Fruit fly (Drosophila melanogaster) whole organism, embryonic: Measurements from ENCODE around the gene CG8173.

ENCODE experiments used
- Abd-B ChIP-seq: fragments of 200-800 bp; sonication (Bioruptor generic); optimal IDR thresholded peaks from 2 replicates; lab custom pipeline; 2018; ENCODE audit warnings: missing biosample characterization, mild to moderate bottlenecking, missing genetic modification characterization, moderate library complexity
- Aef1 ChIP-seq: fragments of 200-800 bp; sonication (Bioruptor generic); IDR thresholded peaks from 3 replicates; pipeline ENCODE4 v1.3.6; 2022; ENCODE audit warnings: missing biosample characterization, missing genetic modification characterization
- B-H1 ChIP-seq: fragments of 200-800 bp; sonication (Bioruptor generic); IDR thresholded peaks from 3 replicates; pipeline ENCODE4 v1.3.6; 2022; ENCODE audit warnings: missing biosample characterization, missing genetic modification characterization
- CG11085 ChIP-seq: fragments of 200-800 bp; sonication (Bioruptor generic); IDR thresholded peaks from 2 replicates; pipeline ENCODE4 v1.3.6; 2022; ENCODE audit warnings: missing biosample characterization, missing genetic modification characterization
- CG1233 ChIP-seq: fragments of 200-800 bp; sonication (Bioruptor generic); optimal IDR thresholded peaks from 4 replicates; lab custom pipeline; 2018; ENCODE audit warnings: missing biosample characterization, mild to moderate bottlenecking, missing genetic modification characterization
- CG12942 ChIP-seq: fragments of 200-800 bp; sonication (Bioruptor generic); optimal IDR thresholded peaks from 3 replicates; lab custom pipeline; 2016; ENCODE audit warnings: missing biosample characterization, missing genetic modification characterization
- CG14441 ChIP-seq: fragments of 200-800 bp; sonication (Bioruptor generic); IDR thresholded peaks from 2 replicates; pipeline ENCODE4 v1.3.6; 2022; ENCODE audit warnings: missing biosample characterization, missing genetic modification characterization
- CG14965 ChIP-seq: fragments of 200-800 bp; sonication (Bioruptor generic); optimal IDR thresholded peaks from 2 replicates; lab custom pipeline; 2016; ENCODE audit warnings: missing biosample characterization, missing genetic modification characterization, borderline replicate concordance
- CG1792 ChIP-seq: fragments of 200-800 bp; sonication (Bioruptor generic); optimal IDR thresholded peaks from 2 replicates; lab custom pipeline; 2016; ENCODE audit warnings: missing biosample characterization, missing genetic modification characterization
- CG34422 ChIP-seq: fragments of 200-800 bp; sonication (Bioruptor generic); IDR thresholded peaks from 3 replicates; pipeline ENCODE4 v1.3.6; 2022; ENCODE audit warnings: missing biosample characterization, missing genetic modification characterization
- CG4360 ChIP-seq: fragments of 200-800 bp; sonication (Bioruptor generic); IDR thresholded peaks from 2 replicates; pipeline ENCODE4 v1.3.6; 2022; ENCODE audit warnings: missing biosample characterization, missing genetic modification characterization
- CG4820 ChIP-seq: fragments of 200-800 bp; sonication (Bioruptor generic); optimal IDR thresholded peaks from 3 replicates; lab custom pipeline; 2016; ENCODE audit warnings: missing biosample characterization, missing genetic modification characterization
- CG6254 ChIP-seq: fragments of 200-800 bp; sonication (Bioruptor generic); optimal IDR thresholded peaks from 3 replicates; lab custom pipeline; 2017; ENCODE audit warnings: mild to moderate bottlenecking, missing biosample characterization, missing genetic modification reagents, missing genetic modification characterization
- CG7745 ChIP-seq: fragments of 200-800 bp; sonication (Bioruptor generic); optimal IDR thresholded peaks from 2 replicates; lab custom pipeline; 2018; ENCODE audit warnings: missing biosample characterization, mild to moderate bottlenecking, missing genetic modification characterization, moderate library complexity
- CG8290 ChIP-seq, 3 experiments: fragments of 200-800 bp; sonication (Bioruptor generic); optimal IDR thresholded peaks; 2 replicates each; lab custom pipeline; 2016 to 2019; ENCODE audit warnings: missing biosample characterization in 3 of 3, missing genetic modification characterization in 3 of 3, mild to moderate bottlenecking in 2 of 3, moderate library complexity in 1 of 3
- CG8478 ChIP-seq: fragments of >200 bp; optimal IDR thresholded peaks from 2 replicates; lab custom pipeline; 2018
- CG9609 ChIP-seq: fragments of 200-800 bp; sonication (Bioruptor generic); optimal IDR thresholded peaks from 3 replicates; lab custom pipeline; 2016; ENCODE audit warnings: missing biosample characterization, missing genetic modification characterization
- CrebB ChIP-seq: fragments of 200-800 bp; sonication (Bioruptor generic); optimal IDR thresholded peaks from 3 replicates; lab custom pipeline; 2018; ENCODE audit warnings: missing biosample characterization, mild to moderate bottlenecking, missing genetic modification characterization
- Ets97D ChIP-seq: fragments of 200-800 bp; sonication (Bioruptor generic); optimal IDR thresholded peaks from 3 replicates; lab custom pipeline; 2016; ENCODE audit warnings: missing biosample characterization, missing genetic modification characterization
- HmgZ ChIP-seq: fragments of 200-800 bp; sonication (Bioruptor generic); optimal IDR thresholded peaks from 2 replicates; lab custom pipeline; 2018; ENCODE audit warnings: missing biosample characterization, mild to moderate bottlenecking, missing genetic modification characterization
- Hsf ChIP-seq: fragments of 200-800 bp; sonication (Bioruptor generic); optimal IDR thresholded peaks from 3 replicates; lab custom pipeline; 2016; ENCODE audit warnings: missing biosample characterization, missing genetic modification characterization
- Jarid2 ChIP-seq: fragments of 200-800 bp; sonication (Bioruptor generic); optimal IDR thresholded peaks from 3 replicates; lab custom pipeline; 2017; ENCODE audit warnings: mild to moderate bottlenecking, missing biosample characterization, missing genetic modification reagents, missing genetic modification characterization
- Med ChIP-seq: fragments of 200-800 bp; sonication (Bioruptor generic); peaks from one replicate; lab custom pipeline; 2016; ENCODE audit warnings: missing biosample characterization, missing genetic modification characterization, mild to moderate bottlenecking, inconsistent platforms, moderate library complexity
- Mes4 ChIP-seq: fragments of 200-800 bp; sonication (Bioruptor generic); optimal IDR thresholded peaks from 2 replicates; lab custom pipeline; 2016; ENCODE audit warnings: missing biosample characterization, missing genetic modification characterization
- Opbp ChIP-seq: fragments of 200-800 bp; sonication (Bioruptor generic); IDR thresholded peaks from 3 replicates; pipeline ENCODE4 v1.3.6; 2022; ENCODE audit warnings: missing biosample characterization, missing genetic modification characterization; ENCODE audit not compliant: partially characterized antibody
- Rfx ChIP-seq: fragments of 200-800 bp; sonication (Bioruptor generic); IDR thresholded peaks from 2 replicates; pipeline ENCODE4 v1.3.6; 2022; ENCODE audit warnings: missing biosample characterization, missing genetic modification characterization
- Rx ChIP-seq: fragments of 200-800 bp; sonication (Bioruptor generic); IDR thresholded peaks from 2 replicates; pipeline ENCODE4 v1.3.6; 2022; ENCODE audit warnings: missing biosample characterization, missing genetic modification characterization
- ac ChIP-seq: fragments of 200-800 bp; sonication (Bioruptor generic); optimal IDR thresholded peaks from 3 replicates; lab custom pipeline; 2017; ENCODE audit warnings: missing biosample characterization, mild to moderate bottlenecking, missing genetic modification characterization
- dmrt11E ChIP-seq: fragments of 200-800 bp; sonication (Bioruptor generic); optimal IDR thresholded peaks from 3 replicates; lab custom pipeline; 2018; ENCODE audit warnings: missing biosample characterization, mild to moderate bottlenecking, missing genetic modification characterization, moderate library complexity
- eve ChIP-seq, 2 experiments: fragments of >200 bp; optimal IDR thresholded peaks; 2 replicates each; lab custom pipeline; 2017; ENCODE audit warnings: missing biosample characterization in 2 of 2, missing genetic modification characterization in 2 of 2
- fd102C ChIP-seq: fragments of 200-800 bp; sonication (Bioruptor generic); optimal IDR thresholded peaks from 2 replicates; lab custom pipeline; 2018; ENCODE audit warnings: missing biosample characterization, mild to moderate bottlenecking, missing genetic modification characterization, moderate library complexity
- gcm ChIP-seq: fragments of 200-800 bp; sonication (Bioruptor generic); optimal IDR thresholded peaks from 2 replicates; lab custom pipeline; 2019; ENCODE audit warnings: missing biosample characterization, mild to moderate bottlenecking, missing genetic modification characterization, moderate library complexity
- ham ChIP-seq: fragments of 200-800 bp; sonication (Bioruptor generic); IDR thresholded peaks from 2 replicates; pipeline ENCODE4 v1.3.6; 2022; ENCODE audit warnings: missing biosample characterization, missing genetic modification characterization
- mld ChIP-seq: fragments of 200-800 bp; sonication (Bioruptor generic); IDR thresholded peaks from 3 replicates; pipeline ENCODE4 v1.3.6; 2022; ENCODE audit warnings: missing biosample characterization, missing genetic modification characterization; ENCODE audit not compliant: partially characterized antibody
- nerfin-1 ChIP-seq: fragments of 200-800 bp; sonication (Bioruptor generic); optimal IDR thresholded peaks from 3 replicates; lab custom pipeline; 2019; ENCODE audit warnings: missing biosample characterization, mild to moderate bottlenecking, missing genetic modification characterization, moderate library complexity
- nerfin-2 ChIP-seq: fragments of 200-800 bp; sonication (Bioruptor generic); IDR thresholded peaks from 2 replicates; pipeline ENCODE4 v1.3.6; 2022; ENCODE audit warnings: missing biosample characterization, missing genetic modification characterization; ENCODE audit not compliant: partially characterized antibody
- p53 ChIP-seq: fragments of 200-800 bp; sonication (Bioruptor generic); optimal IDR thresholded peaks from 2 replicates; lab custom pipeline; 2016; ENCODE audit warnings: missing biosample characterization, missing genetic modification characterization
- pan ChIP-seq, 4 experiments: fragments of >200 bp in 3 of 4; fragments of 200-800 bp in 1 of 4; sonication (Bioruptor generic) in 1 of 4; optimal IDR thresholded peaks in 3 of 4; IDR thresholded peaks in 1 of 4; 2 replicates each; pipeline versions ENCODE4 v1.3.6 to Lab custom; 2017 to 2022; ENCODE audit warnings: missing biosample characterization in 2 of 4, missing genetic modification characterization in 2 of 4, mixed read lengths in 1 of 4
- pfk ChIP-seq: fragments of 200-800 bp; sonication (Bioruptor generic); optimal IDR thresholded peaks from 2 replicates; lab custom pipeline; 2018; ENCODE audit warnings: missing biosample characterization, mild to moderate bottlenecking, missing genetic modification characterization, moderate library complexity
- sd ChIP-seq: fragments of 200-800 bp; sonication (Bioruptor generic); optimal IDR thresholded peaks from 3 replicates; lab custom pipeline; 2018; ENCODE audit warnings: missing biosample characterization, mild to moderate bottlenecking, missing genetic modification characterization, moderate library complexity
- sens ChIP-seq: fragments of 200-800 bp; sonication (Bioruptor generic); peaks from one replicate; lab custom pipeline; 2016; ENCODE audit warnings: missing biosample characterization, missing genetic modification characterization
- seq ChIP-seq: fragments of 200-800 bp; sonication (Bioruptor generic); IDR thresholded peaks from 2 replicates; pipeline ENCODE4 v1.3.6; 2022; ENCODE audit warnings: missing biosample characterization, missing genetic modification characterization
- slbo ChIP-seq: fragments of 200-800 bp; sonication (Bioruptor generic); IDR thresholded peaks from 2 replicates; pipeline ENCODE4 v1.3.6; 2022; ENCODE audit warnings: missing biosample characterization, missing genetic modification characterization
- sna ChIP-seq: fragments of 200-800 bp; sonication (Bioruptor generic); IDR thresholded peaks from 2 replicates; pipeline ENCODE4 v1.3.6; 2022; ENCODE audit warnings: missing biosample characterization, missing genetic modification characterization; ENCODE audit not compliant: partially characterized antibody
- sob ChIP-seq: fragments of 200-800 bp; sonication (Bioruptor generic); IDR thresholded peaks from 2 replicates; pipeline ENCODE4 v1.3.6; 2022; ENCODE audit warnings: missing biosample characterization, missing genetic modification characterization
- zf30C ChIP-seq: fragments of 200-800 bp; sonication (Bioruptor generic); optimal IDR thresholded peaks from 3 replicates; lab custom pipeline; 2018; ENCODE audit warnings: missing biosample characterization, mild to moderate bottlenecking, missing genetic modification characterization
- zfh2 ChIP-seq: fragments of 200-800 bp; sonication (Bioruptor generic); optimal IDR thresholded peaks from 2 replicates; lab custom pipeline; 2016; ENCODE audit warnings: missing biosample characterization, missing genetic modification characterization

The CG8173 gene

DNA sequence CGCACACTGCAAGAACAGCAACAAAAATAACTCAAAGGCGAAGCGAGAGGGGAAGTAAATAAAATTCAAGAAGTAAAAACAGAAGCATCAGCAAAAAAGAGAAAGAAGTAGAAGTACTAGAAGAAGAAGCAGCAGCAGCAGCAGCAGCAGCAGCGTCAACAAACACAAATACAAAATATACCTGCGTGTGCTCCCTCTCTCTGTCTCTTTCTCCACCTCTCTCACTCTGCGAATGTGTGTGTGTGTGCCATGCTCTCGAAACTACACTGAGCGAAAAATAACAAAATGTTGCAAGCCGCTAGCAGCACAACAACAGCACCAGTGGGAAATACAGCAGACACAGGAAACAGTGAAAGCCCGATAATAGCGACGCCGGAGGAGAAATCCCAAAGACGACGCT, 29.5 kb upstream of the CG8173 start (continued):
- TF ChIP-seq p53 (GFP tag; lab: Kevin White, UChicago) (no peak), CG9609 (GFP tag; lab: Kevin White, UChicago) (no peak), gcm (no peak), CG14441 (no peak), seq (GFP tag; lab: Robert Waterston, UW) (peak; percentile 32; the same call in 1 of the 2 replicates), ham (GFP tag; lab: Robert Waterston, UW) (no peak), slbo (GFP tag; lab: Robert Waterston, UW) (no peak), HmgZ (no peak), CG1233 (GFP tag; lab: Kevin White, UChicago) (no peak), CG7745 (no peak)
- TF ChIP-seq, all 482 proteins: peak for 35

DNA sequence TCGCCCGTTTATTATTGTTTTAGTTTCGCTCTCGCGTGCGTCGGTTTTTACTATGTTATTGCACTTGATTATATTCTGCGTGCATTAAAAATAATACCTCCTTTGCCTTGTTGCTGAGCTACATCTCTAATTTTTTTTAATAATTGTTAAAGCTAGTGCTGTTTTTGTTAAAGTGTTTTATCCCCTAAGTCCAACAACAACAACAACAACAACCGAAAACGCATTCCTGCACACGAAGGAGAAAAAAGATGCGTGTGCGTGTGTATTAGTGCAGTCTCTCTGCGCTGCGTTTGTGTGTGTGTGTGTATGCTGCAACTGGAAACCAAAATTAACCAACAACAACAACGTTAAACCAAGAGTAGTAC, 29.0 kb upstream of the CG8173 start:
- TF ChIP-seq eve (GFP tag; optimal IDR thresholded peaks at IDR 0.05; lab: Kevin White, UChicago) (peak in 1 of 2 experiments; percentile 82), Rx (GFP tag; lab: Robert Waterston, UW) (no peak), sna (0 out of 2 replicates have a peak, but pooled peaks have one; percentile 1), CG14965 (GFP tag; lab: Kevin White, UChicago) (no peak), zf30C (peak; percentile 69), Med (GFP tag; lab: Kevin White, UChicago) (peak; percentile 74), sd (tag; lab: Kevin White, UChicago) (peak; percentile 1), zfh2 (no peak), CG34422 (GFP tag; lab: Robert Waterston, UW) (0 out of 3 replicates have a peak, but pooled peaks have one; percentile 6), Mes4 (GFP tag; lab: Kevin White, UChicago) (no peak), nerfin-1 (tag; lab: Kevin White, UChicago) (peak; percentile 81), CG4360 (GFP tag; lab: Robert Waterston, UW) (peak; percentile 86), CG12942 (GFP tag; lab: Kevin White, UChicago) (no peak), CrebB (tag; lab: Kevin White, UChicago) (no peak), sens (GFP tag; lab: Kevin White, UChicago) (peak; percentile 73), Jarid2 (GFP tag; lab: Kevin White, UChicago) (peak; percentile 28)

DNA sequence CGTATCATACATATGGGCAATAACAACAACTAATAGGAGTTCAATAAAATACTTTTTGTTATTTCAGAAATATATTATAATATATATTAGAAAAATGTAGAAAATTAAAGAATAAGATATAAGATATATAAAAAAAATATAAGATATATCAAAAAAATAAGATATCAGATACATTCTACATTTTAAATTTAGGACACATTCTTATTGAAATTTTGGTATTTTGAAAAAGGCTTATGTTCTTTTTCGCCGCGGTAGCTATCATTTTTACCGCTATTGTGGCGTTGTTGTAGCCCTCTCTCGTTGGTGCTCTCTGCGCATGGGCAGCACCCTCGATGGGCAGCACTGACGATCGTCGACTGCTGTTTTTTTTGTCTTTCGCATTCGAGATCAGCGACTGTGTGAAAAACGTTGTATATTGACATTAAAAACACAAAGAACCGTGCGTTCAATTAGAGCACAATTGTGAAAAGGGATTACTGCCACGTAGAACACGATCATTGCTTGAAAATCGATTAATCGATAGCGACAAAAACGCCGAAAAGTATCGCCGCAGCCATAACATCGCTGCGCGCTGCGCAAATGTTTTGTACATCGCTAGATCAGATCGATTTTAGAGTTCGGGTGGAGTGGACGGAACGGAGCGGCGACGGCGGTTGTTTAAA, 28.5 kb upstream of the CG8173 start:
- TF ChIP-seq dmrt11E (tag; lab: Kevin White, UChicago): peak; percentile 72
- no peak for TF ChIP-seq CrebB (tag; lab: Kevin White, UChicago)
- no peak for TF ChIP-seq Aef1
- TF ChIP-seq pfk (GFP tag; lab: Kevin White, UChicago): peak; percentile 40
- TF ChIP-seq CG8478 (lab: Kevin White, UChicago): no peak
- no peak for TF ChIP-seq ac
- no peak for TF ChIP-seq CG1792 (GFP tag; lab: Kevin White, UChicago)
- no peak for TF ChIP-seq fd102C (GFP tag; lab: Kevin White, UChicago)
- TF ChIP-seq CG4820: peak; percentile 23
- peak; percentile 87 for TF ChIP-seq nerfin-2 (GFP tag; lab: Robert Waterston, UW)
- TF ChIP-seq Ets97D (GFP tag; lab: Kevin White, UChicago): peak; percentile 35
- peak; percentile 52; the same call in 1 of the 3 replicates for TF ChIP-seq B-H1 (GFP tag; lab: Robert Waterston, UW)
- TF ChIP-seq sob (GFP tag; lab: Robert Waterston, UW): peak; percentile 57
- peak; percentile 94 for TF ChIP-seq Opbp (GFP tag; lab: Robert Waterston, UW)
- no peak for TF ChIP-seq Abd-B
- no peak for TF ChIP-seq pan (optimal IDR thresholded peaks at IDR 0.05; lab: Kevin White, UChicago)
- peak in 1 of 2 experiments; percentile 61 for TF ChIP-seq pan (GFP tag; optimal IDR thresholded peaks at IDR 0.05 in 1 of 2, IDR thresholded peaks at IDR 0.05 in 1 of 2)
- peak; percentile 66 for TF ChIP-seq CG6254 (GFP tag; lab: Kevin White, UChicago)
- TF ChIP-seq CG11085: no peak
- TF ChIP-seq Rfx (GFP tag; lab: Robert Waterston, UW): 0 out of 2 replicates have a peak, but pooled peaks have one; percentile 20
- TF ChIP-seq mld (GFP tag; lab: Robert Waterston, UW): peak; percentile 90
- peak; percentile 77 for TF ChIP-seq CG8290 (GFP tag; optimal IDR thresholded peaks at IDR 0.05; lab: Kevin White, UChicago)
- peak; percentile 51 to 63 for TF ChIP-seq CG8290 (tag; optimal IDR thresholded peaks at IDR 0.05; lab: Kevin White, UChicago)
- no peak for TF ChIP-seq Hsf
